Fruit fly (Drosophila melanogaster) whole organism, embryonic: Measurements from ENCODE around the gene CG16772.

Source experiments
- Asciz ChIP-seq: fragments of 200-800 bp; sonication (Bioruptor generic); optimal IDR thresholded peaks from 2 replicates; lab custom pipeline; 2017; ENCODE audit warnings: missing biosample characterization, mild to moderate bottlenecking, missing genetic modification characterization, missing genetic modification reagents
- B-H1 ChIP-seq: fragments of 200-800 bp; sonication (Bioruptor generic); IDR thresholded peaks from 3 replicates; pipeline ENCODE4 v1.3.6; 2022; ENCODE audit warnings: missing biosample characterization, missing genetic modification characterization
- B-H2 ChIP-seq: fragments of 200-800 bp; sonication (Bioruptor generic); optimal IDR thresholded peaks from 2 replicates; lab custom pipeline; 2018; ENCODE audit warnings: missing biosample characterization, mild to moderate bottlenecking, missing genetic modification characterization
- Blimp-1 ChIP-seq: fragments of 200-800 bp; sonication (Bioruptor generic); optimal IDR thresholded peaks from 3 replicates; lab custom pipeline; 2018; ENCODE audit warnings: missing biosample characterization, missing genetic modification characterization, mild to moderate bottlenecking, moderate library complexity, missing genetic modification reagents
- CG10209 ChIP-seq: fragments of 200-800 bp; sonication (Bioruptor generic); optimal IDR thresholded peaks from 3 replicates; lab custom pipeline; 2017; ENCODE audit warnings: missing biosample characterization, mild to moderate bottlenecking, missing genetic modification characterization, missing genetic modification reagents
- CG11696 ChIP-seq: fragments of 200-800 bp; sonication (Bioruptor generic); IDR thresholded peaks from 2 replicates; pipeline ENCODE4 v1.3.6; 2022; ENCODE audit warnings: missing biosample characterization, missing genetic modification characterization
- CG12942 ChIP-seq: fragments of 200-800 bp; sonication (Bioruptor generic); optimal IDR thresholded peaks from 3 replicates; lab custom pipeline; 2016; ENCODE audit warnings: missing biosample characterization, missing genetic modification characterization
- CG13424 ChIP-seq: fragments of 200-800 bp; sonication (Bioruptor generic); optimal IDR thresholded peaks from 2 replicates; lab custom pipeline; 2019; ENCODE audit warnings: missing biosample characterization, mild to moderate bottlenecking, missing genetic modification characterization, moderate library complexity
- CG13894 ChIP-seq: fragments of 200-800 bp; sonication (Bioruptor generic); optimal IDR thresholded peaks from 3 replicates; lab custom pipeline; 2018; ENCODE audit warnings: missing biosample characterization, mild to moderate bottlenecking, missing genetic modification characterization, moderate library complexity
- CG14710 ChIP-seq: fragments of 200-800 bp; sonication (Bioruptor generic); optimal IDR thresholded peaks from 3 replicates; lab custom pipeline; 2019; ENCODE audit warnings: missing biosample characterization, mild to moderate bottlenecking, missing genetic modification characterization, moderate library complexity
- CG15269 ChIP-seq: fragments of 200-800 bp; sonication (Bioruptor generic); optimal IDR thresholded peaks from 2 replicates; lab custom pipeline; 2018; ENCODE audit warnings: missing biosample characterization, mild to moderate bottlenecking, missing genetic modification characterization, moderate library complexity
- CG32532 ChIP-seq: fragments of 200-800 bp; sonication (Bioruptor generic); IDR thresholded peaks from 2 replicates; pipeline ENCODE4 v1.3.6; 2022; ENCODE audit warnings: missing biosample characterization, missing genetic modification characterization
- CG3847 ChIP-seq: fragments of 200-800 bp; sonication (Bioruptor generic); IDR thresholded peaks from 2 replicates; pipeline ENCODE4 v1.3.6; 2022; ENCODE audit warnings: missing biosample characterization, missing genetic modification characterization
- CG7745 ChIP-seq: fragments of 200-800 bp; sonication (Bioruptor generic); optimal IDR thresholded peaks from 2 replicates; lab custom pipeline; 2018; ENCODE audit warnings: missing biosample characterization, mild to moderate bottlenecking, missing genetic modification characterization, moderate library complexity
- D19A ChIP-seq: fragments of 200-800 bp; optimal IDR thresholded peaks from 3 replicates; lab custom pipeline; 2019; ENCODE audit warnings: missing biosample characterization, mild to moderate bottlenecking, missing genetic modification characterization, moderate library complexity
- Dll ChIP-seq: fragments of 200-800 bp; sonication (Bioruptor generic); IDR thresholded peaks from 4 replicates; pipeline ENCODE4 v1.3.6; 2022; ENCODE audit warnings: missing biosample characterization, missing genetic modification characterization; ENCODE audit not compliant: partially characterized antibody
- Fer2 ChIP-seq: fragments of 200-800 bp; sonication (Bioruptor generic); optimal IDR thresholded peaks from 2 replicates; lab custom pipeline; 2018; ENCODE audit warnings: missing biosample characterization, mild to moderate bottlenecking, missing genetic modification characterization, moderate library complexity
- Gug ChIP-seq: fragments of 200-800 bp; sonication (Bioruptor generic); IDR thresholded peaks from 4 replicates; pipeline ENCODE4 v1.3.6; 2022; ENCODE audit warnings: missing biosample characterization, missing genetic modification characterization
- Lpt ChIP-seq: fragments of >200 bp; optimal IDR thresholded peaks from 2 replicates; lab custom pipeline; 2018; ENCODE audit warnings: missing biosample characterization, missing genetic modification characterization
- Med ChIP-seq: fragments of 200-800 bp; sonication (Bioruptor generic); peaks from one replicate; lab custom pipeline; 2016; ENCODE audit warnings: missing biosample characterization, missing genetic modification characterization, mild to moderate bottlenecking, inconsistent platforms, moderate library complexity
- Optix ChIP-seq: fragments of 200-800 bp; sonication (Bioruptor generic); IDR thresholded peaks from 3 replicates; pipeline ENCODE4 v1.3.6; 2022; ENCODE audit warnings: missing biosample characterization, missing genetic modification characterization
- Scr ChIP-seq: fragments of 200-800 bp; sonication (Bioruptor generic); IDR thresholded peaks from 2 replicates; pipeline ENCODE4 v1.3.6; 2022; ENCODE audit warnings: missing biosample characterization, missing genetic modification characterization; ENCODE audit not compliant: partially characterized antibody
- Sry-β ChIP-seq: fragments of 200-800 bp; sonication (Bioruptor generic); optimal IDR thresholded peaks from 2 replicates; lab custom pipeline; 2018; ENCODE audit warnings: missing biosample characterization, mild to moderate bottlenecking, missing genetic modification characterization, moderate library complexity
- abd-A ChIP-seq: fragments of 200-800 bp; sonication (Bioruptor generic); optimal IDR thresholded peaks from 3 replicates; lab custom pipeline; 2019; ENCODE audit warnings: missing biosample characterization, mild to moderate bottlenecking, missing genetic modification characterization, moderate library complexity
- ara ChIP-seq: fragments of 200-800 bp; sonication (Bioruptor generic); IDR thresholded peaks from 2 replicates; pipeline ENCODE4 v1.3.6; 2022; ENCODE audit warnings: missing biosample characterization, missing genetic modification characterization
- bcd ChIP-seq: fragments of 200-800 bp; sonication (Bioruptor generic); optimal IDR thresholded peaks from 2 replicates; lab custom pipeline; 2017; ENCODE audit warnings: missing biosample characterization, mild to moderate bottlenecking, missing genetic modification characterization
- chif ChIP-seq, 2 experiments: fragments of 200-800 bp; sonication (Bioruptor generic); optimal IDR thresholded peaks; 3 replicates each; lab custom pipeline; 2016; ENCODE audit warnings: missing biosample characterization in 2 of 2, missing genetic modification characterization in 2 of 2
- croc ChIP-seq: fragments of 200-800 bp; sonication (Bioruptor generic); conservative IDR thresholded peaks from 3 replicates; pipeline ENCODE4 v1.3.6; 2022; ENCODE audit warnings: missing biosample characterization, missing genetic modification characterization
- dan ChIP-seq: fragments of 200-800 bp; sonication (Bioruptor generic); IDR thresholded peaks from 2 replicates; pipeline ENCODE4 v1.3.6; 2022; ENCODE audit warnings: missing biosample characterization, missing genetic modification characterization
- dimm ChIP-seq: fragments of 200-800 bp; sonication (Bioruptor generic); IDR thresholded peaks from 2 replicates; pipeline ENCODE4 v1.3.6; 2022; ENCODE audit warnings: missing biosample characterization, missing genetic modification characterization
- emc ChIP-seq: fragments of 200-800 bp; sonication (Bioruptor generic); optimal IDR thresholded peaks from 2 replicates; lab custom pipeline; 2016; ENCODE audit warnings: missing biosample characterization, missing genetic modification characterization
- ham ChIP-seq: fragments of 200-800 bp; sonication (Bioruptor generic); IDR thresholded peaks from 2 replicates; pipeline ENCODE4 v1.3.6; 2022; ENCODE audit warnings: missing biosample characterization, missing genetic modification characterization
- insv ChIP-seq, 2 experiments: fragments of 200-800 bp; sonication (Bioruptor generic); optimal IDR thresholded peaks; 3 replicates each; lab custom pipeline; 2016 to 2018; ENCODE audit warnings: missing biosample characterization in 2 of 2, missing genetic modification characterization in 2 of 2
- lilli ChIP-seq: fragments of 200-800 bp; sonication (Bioruptor generic); optimal IDR thresholded peaks from 3 replicates; lab custom pipeline; 2016; ENCODE audit warnings: missing biosample characterization, missing genetic modification characterization
- lmd ChIP-seq: fragments of 200-800 bp; sonication (Bioruptor generic); IDR thresholded peaks from 2 replicates; pipeline ENCODE4 v1.3.6; 2022; ENCODE audit warnings: missing biosample characterization, missing genetic modification characterization
- mirr ChIP-seq: fragments of 200-800 bp; sonication (Bioruptor generic); optimal IDR thresholded peaks from 3 replicates; lab custom pipeline; 2018; ENCODE audit warnings: missing biosample characterization, mild to moderate bottlenecking, missing genetic modification characterization
- pan ChIP-seq, 4 experiments: fragments of >200 bp in 3 of 4; fragments of 200-800 bp in 1 of 4; sonication (Bioruptor generic) in 1 of 4; optimal IDR thresholded peaks in 3 of 4; IDR thresholded peaks in 1 of 4; 2 replicates each; pipeline versions ENCODE4 v1.3.6 to Lab custom; 2017 to 2022; ENCODE audit warnings: missing biosample characterization in 2 of 4, missing genetic modification characterization in 2 of 4, mixed read lengths in 1 of 4
- pho ChIP-seq: fragments of 200-800 bp; sonication (Bioruptor generic); optimal IDR thresholded peaks from 2 replicates; lab custom pipeline; 2016; ENCODE audit warnings: missing biosample characterization, missing genetic modification characterization
- pzg ChIP-seq: fragments of 200-800 bp; sonication (Bioruptor generic); optimal IDR thresholded peaks from 3 replicates; lab custom pipeline; 2018; ENCODE audit warnings: missing biosample characterization, mild to moderate bottlenecking, missing genetic modification characterization, moderate library complexity
- ro ChIP-seq: fragments of 200-800 bp; sonication (Bioruptor generic); IDR thresholded peaks from 2 replicates; pipeline ENCODE4 v1.3.6; 2022; ENCODE audit warnings: missing biosample characterization, missing genetic modification characterization
- run ChIP-seq: fragments of 200-800 bp; sonication (Bioruptor generic); optimal IDR thresholded peaks from 3 replicates; lab custom pipeline; 2018; ENCODE audit warnings: missing biosample characterization, mild to moderate bottlenecking, missing genetic modification characterization
- sens ChIP-seq: fragments of 200-800 bp; sonication (Bioruptor generic); peaks from one replicate; lab custom pipeline; 2016; ENCODE audit warnings: missing biosample characterization, missing genetic modification characterization
- seq ChIP-seq: fragments of 200-800 bp; sonication (Bioruptor generic); IDR thresholded peaks from 2 replicates; pipeline ENCODE4 v1.3.6; 2022; ENCODE audit warnings: missing biosample characterization, missing genetic modification characterization
- sim ChIP-seq: fragments of 200-800 bp; sonication (Bioruptor generic); IDR thresholded peaks from 2 replicates; pipeline ENCODE4 v1.3.6; 2022; ENCODE audit warnings: missing biosample characterization, missing genetic modification characterization
- sr ChIP-seq: fragments of 200-800 bp; sonication (Bioruptor generic); IDR thresholded peaks from 3 replicates; pipeline ENCODE4 v1.3.6; 2022; ENCODE audit warnings: missing biosample characterization, missing genetic modification characterization
- twi ChIP-seq: fragments of 200-800 bp; optimal IDR thresholded peaks from 2 replicates; lab custom pipeline; 2019; ENCODE audit warnings: missing biosample characterization, mild to moderate bottlenecking, missing genetic modification characterization, moderate library complexity
- usp ChIP-seq: fragments of >200 bp; optimal IDR thresholded peaks from 2 replicates; lab custom pipeline; 2017; ENCODE audit warnings: missing biosample characterization, missing genetic modification characterization
- yki ChIP-seq: fragments of >200 bp; optimal IDR thresholded peaks from 3 replicates; lab custom pipeline; 2018
- zen2 ChIP-seq: fragments of 200-800 bp; sonication (Bioruptor generic); IDR thresholded peaks from 3 replicates; pipeline ENCODE4 v1.3.6; 2022; ENCODE audit warnings: missing biosample characterization, missing genetic modification characterization; ENCODE audit not compliant: partially characterized antibody
- zfh2 ChIP-seq: fragments of 200-800 bp; sonication (Bioruptor generic); optimal IDR thresholded peaks from 2 replicates; lab custom pipeline; 2016; ENCODE audit warnings: missing biosample characterization, missing genetic modification characterization

The CG16772 gene

dm6 chr2L:19923786-19924185 is 38.7 kb upstream of the CG16772 start:
- TF ChIP-seq pan (optimal IDR thresholded peaks at IDR 0.05; lab: Kevin White, UChicago) = no peak
- TF ChIP-seq pan (GFP tag; optimal IDR thresholded peaks at IDR 0.05 in 1 of 2, IDR thresholded peaks at IDR 0.05 in 1 of 2) = no peak
- no peak for TF ChIP-seq Gug (GFP tag; lab: Robert Waterston, UW)
- no peak for TF ChIP-seq zfh2 (GFP tag; lab: Kevin White, UChicago)
- TF ChIP-seq Blimp-1 (GFP tag; lab: Kevin White, UChicago) = no peak
- no peak for TF ChIP-seq Med (GFP tag; lab: Kevin White, UChicago)
- TF ChIP-seq lmd = 0 out of 2 replicates have a peak, but pooled peaks have one; percentile 14
- TF ChIP-seq ham (GFP tag; lab: Robert Waterston, UW) = no peak
- TF ChIP-seq CG13894 (tag; lab: Kevin White, UChicago) = peak; percentile 58
- TF ChIP-seq dan = 0 out of 2 replicates have a peak, but pooled peaks have one; percentile 6
- TF ChIP-seq usp (GFP tag; lab: Kevin White, UChicago) = no peak
- no peak for TF ChIP-seq sim
- TF ChIP-seq abd-A = peak; percentile 95
- no peak for TF ChIP-seq croc (GFP tag; lab: Robert Waterston, UW)
- peak; percentile 12 for TF ChIP-seq mirr
- TF ChIP-seq sens (GFP tag; lab: Kevin White, UChicago) = peak; percentile 29
- no peak for TF ChIP-seq insv (GFP tag; optimal IDR thresholded peaks at IDR 0.05; lab: Kevin White, UChicago)

DNA sequence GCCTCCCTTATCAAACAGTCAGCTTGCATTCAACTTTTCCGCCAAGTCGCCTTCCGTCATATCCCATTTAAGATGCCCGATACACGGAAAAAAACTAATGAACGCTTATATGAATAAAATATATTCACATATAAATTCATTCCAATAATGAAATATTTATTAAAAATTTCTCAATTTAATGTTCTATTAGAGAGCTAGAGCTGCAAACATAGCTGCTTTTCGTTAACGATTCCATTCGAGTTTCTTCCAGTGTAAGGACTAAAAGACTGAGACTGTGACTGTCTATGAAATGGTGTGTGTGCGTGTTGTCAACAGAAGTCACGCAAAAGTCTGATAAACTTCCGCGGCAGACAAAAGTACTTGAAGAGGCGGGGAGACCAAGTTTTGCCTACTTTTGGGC is 32.4 kb upstream of the CG16772 start:
- TF ChIP-seq Dll (GFP tag; lab: Robert Waterston, UW) (no peak), Optix (GFP tag; lab: Robert Waterston, UW) (no peak), sr (no peak), CG32532 (GFP tag; lab: Robert Waterston, UW) (peak; percentile 57; the same call in 1 of the 2 replicates), croc (GFP tag; lab: Robert Waterston, UW) (no peak), CG3847 (no peak), pzg (GFP tag; lab: Kevin White, UChicago) (no peak), Sry-β (GFP tag; lab: Kevin White, UChicago) (no peak), lilli (GFP tag; lab: Kevin White, UChicago) (peak; percentile 16), Gug (GFP tag; lab: Robert Waterston, UW) (peak; percentile 22; the same call in 1 of the 4 replicates), Blimp-1 (GFP tag; lab: Kevin White, UChicago) (peak; percentile 47), run (tag; lab: Kevin White, UChicago) (no peak), bcd (GFP tag; lab: Kevin White, UChicago) (peak; percentile 31), CG7745 (tag; lab: Kevin White, UChicago) (no peak), emc (GFP tag; lab: Kevin White, UChicago) (no peak), ro (no peak), twi (tag; lab: Kevin White, UChicago) (no peak), Lpt (GFP tag; lab: Kevin White, UChicago) (no peak), zen2 (GFP tag; lab: Robert Waterston, UW) (no peak), dimm (GFP tag; lab: Robert Waterston, UW) (no peak), D19A (peak; percentile 23), pho (no peak), CG12942 (GFP tag; lab: Kevin White, UChicago) (peak; percentile 4), CG13424 (tag; lab: Kevin White, UChicago) (peak; percentile 57), CG15269 (peak; percentile 58), zfh2 (GFP tag; lab: Kevin White, UChicago) (no peak), B-H2 (GFP tag; lab: Kevin White, UChicago) (no peak), yki (no peak), CG11696 (GFP tag; lab: Robert Waterston, UW) (no peak), Asciz (peak; percentile 22), Fer2 (tag; lab: Kevin White, UChicago) (no peak), ara (GFP tag; lab: Robert Waterston, UW) (no peak), CG10209 (peak; percentile 39), B-H1 (GFP tag; lab: Robert Waterston, UW) (peak; percentile 33; the same call in 2 of the 3 replicates), seq (GFP tag; lab: Robert Waterston, UW) (no peak), abd-A (no peak), Scr (GFP tag; lab: Robert Waterston, UW) (no peak), chif (GFP tag; optimal IDR thresholded peaks at IDR 0.05; lab: Kevin White, UChicago) (no peak), CG14710 (tag; lab: Kevin White, UChicago) (no peak)
